Fruit fly (Drosophila melanogaster) Kc167 (cell line): Measurements from ENCODE around the gene Lip3.

Source experiments
- Sin3A ChIP-seq: fragments of >200 bp; optimal IDR thresholded peaks from 2 replicates; lab custom pipeline; 2018; ENCODE audit warnings: missing external identifiers
- insv ChIP-seq: fragments of >200 bp; optimal IDR thresholded peaks from 3 replicates; lab custom pipeline; 2018; ENCODE audit warnings: missing external identifiers

DNA sequence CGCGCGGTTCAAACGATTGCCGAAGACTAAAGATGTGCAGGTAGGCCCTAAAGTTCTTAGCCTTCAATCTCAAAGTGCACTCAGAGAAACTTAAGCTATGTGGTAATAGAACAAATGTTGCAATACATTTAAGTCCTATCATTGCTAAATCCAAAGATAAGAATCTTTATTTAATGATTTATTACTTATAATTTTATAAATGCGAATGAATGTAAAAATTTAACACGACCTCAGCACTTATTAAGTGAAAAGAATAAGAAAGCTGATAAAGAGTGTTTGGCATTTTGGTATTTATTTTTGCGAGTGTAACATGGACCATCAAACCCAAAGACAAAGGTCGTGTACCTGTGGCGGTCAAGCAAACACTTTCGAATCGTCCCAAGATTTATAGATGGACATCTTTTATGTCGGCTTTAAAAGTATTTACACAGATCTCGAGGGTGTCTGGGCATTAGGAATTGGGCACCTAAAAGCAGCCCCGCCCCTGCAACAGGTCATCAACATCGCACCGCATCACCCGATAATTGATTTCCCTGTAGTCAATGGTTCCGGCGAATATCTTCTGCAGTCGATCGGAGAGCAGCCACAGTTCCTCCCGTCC lies 33.2 kb upstream of the Lip3 start, which contains the start of gene yellow-e3:
- TF ChIP-seq Sin3A (lab: Kevin White, UChicago) (no peak), insv (no peak)
